Worm (Caenorhabditis elegans) whole organism, midembryonic: ENCODE data around the gene F13B12.1.
A peak's percentile ranks its signal among the peaks of the same experiment; 100 is the strongest.

ENCODE experiments used
- cog-1 ChIP-seq: sonication (generic microtip); optimal IDR thresholded peaks from 2 replicates; lab custom pipeline; 2016; ENCODE audit warnings: missing genetic modification characterization, missing compliant biosample characterization
- flt-1 ChIP-seq: fragments of 200-800 bp; sonication (Bioruptor generic); IDR thresholded peaks from 2 replicates; pipeline ENCODE4 v1.3.6; 2022; ENCODE audit warnings: missing genetic modification characterization, missing compliant biosample characterization
- med-1 ChIP-seq: sonication (generic microtip); optimal IDR thresholded peaks from 2 replicates; lab custom pipeline; 2017; ENCODE audit warnings: missing genetic modification characterization, mild to moderate bottlenecking, missing compliant biosample characterization, antibody characterized with exemption, missing genetic modification reagents; ENCODE audit not compliant: insufficient read depth
- ref-1 ChIP-seq: fragments of 200-800 bp; sonication (Bioruptor generic); conservative IDR thresholded peaks from 2 replicates; pipeline ENCODE4 v1.3.6; 2022; ENCODE audit warnings: missing genetic modification reagents, missing genetic modification characterization, missing compliant biosample characterization
- tab-1 ChIP-seq: fragments of 200-800 bp; sonication (Bioruptor generic); IDR thresholded peaks from 2 replicates; pipeline ENCODE4 v1.3.6; 2022; ENCODE audit warnings: missing genetic modification characterization, missing compliant biosample characterization
- ztf-29 ChIP-seq: fragments of 200-800 bp; sonication (Bioruptor generic); IDR thresholded peaks from 2 replicates; pipeline ENCODE4 v1.3.6; 2022; ENCODE audit warnings: missing genetic modification reagents, missing genetic modification characterization, missing compliant biosample characterization

DNA sequence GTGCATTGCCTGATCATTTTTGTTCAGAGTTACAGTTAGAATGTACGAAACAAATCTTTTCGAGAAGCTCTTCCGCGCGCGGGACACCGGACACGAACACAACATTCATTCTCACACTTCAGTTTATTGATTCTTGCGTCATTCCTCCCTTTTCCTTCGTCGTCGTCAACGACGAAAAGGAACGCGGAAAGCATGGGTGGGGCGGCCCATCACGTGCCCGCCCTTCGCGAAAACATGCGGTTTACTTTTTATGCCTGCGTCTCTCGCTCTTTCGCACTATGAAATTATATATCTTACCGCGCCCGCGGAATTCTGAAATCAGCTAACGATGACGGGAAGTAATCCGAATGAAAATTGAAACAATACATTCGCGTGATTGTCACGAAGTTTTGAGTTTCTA lies 43.8 kb downstream of the F13B12.1 start:
- no peak for TF ChIP-seq ref-1 (GFP tag; lab: Robert Waterston, UW)
- no peak for TF ChIP-seq ztf-29 (GFP tag; lab: Robert Waterston, UW)
- TF ChIP-seq flt-1 (GFP tag; lab: Robert Waterston, UW), result no peak
- peak; percentile 13 for TF ChIP-seq cog-1 (tag; lab: Kevin White, UChicago)
- TF ChIP-seq tab-1, result no peak
- TF ChIP-seq med-1 (GFP tag; lab: Kevin White, UChicago), result no peak
